Fruit fly (Drosophila melanogaster) whole organism, embryonic: ENCODE results near the gene htt.

Experiments used
- Abd-B ChIP-seq: fragments of 200-800 bp; sonication (Bioruptor generic); optimal IDR thresholded peaks from 2 replicates; lab custom pipeline; 2018; ENCODE audit warnings: missing biosample characterization, mild to moderate bottlenecking, missing genetic modification characterization, moderate library complexity
- Ada2b ChIP-seq: fragments of 200-800 bp; sonication (Bioruptor generic); IDR thresholded peaks from 2 replicates; pipeline ENCODE4 v1.3.6; 2022; ENCODE audit warnings: missing biosample characterization, missing genetic modification characterization
- Bgb ChIP-seq: fragments of 200-800 bp; sonication (Bioruptor generic); IDR thresholded peaks from 2 replicates; pipeline ENCODE4 v1.3.6; 2022; ENCODE audit warnings: missing biosample characterization, missing genetic modification characterization; ENCODE audit not compliant: partially characterized antibody
- CG10431 ChIP-seq: fragments of 200-800 bp; sonication (Bioruptor generic); optimal IDR thresholded peaks from 3 replicates; lab custom pipeline; 2018; ENCODE audit warnings: missing biosample characterization, mild to moderate bottlenecking, missing genetic modification characterization
- CG11085 ChIP-seq: fragments of 200-800 bp; sonication (Bioruptor generic); IDR thresholded peaks from 2 replicates; pipeline ENCODE4 v1.3.6; 2022; ENCODE audit warnings: missing biosample characterization, missing genetic modification characterization
- CG12071 ChIP-seq: fragments of 200-800 bp; sonication (Bioruptor generic); optimal IDR thresholded peaks from 3 replicates; lab custom pipeline; 2018; ENCODE audit warnings: missing biosample characterization, mild to moderate bottlenecking, missing genetic modification characterization
- CG1233 ChIP-seq: fragments of 200-800 bp; sonication (Bioruptor generic); optimal IDR thresholded peaks from 4 replicates; lab custom pipeline; 2018; ENCODE audit warnings: missing biosample characterization, mild to moderate bottlenecking, missing genetic modification characterization
- CG12744 ChIP-seq: fragments of 200-800 bp; sonication (Bioruptor generic); optimal IDR thresholded peaks from 2 replicates; lab custom pipeline; 2016; ENCODE audit warnings: missing biosample characterization, missing genetic modification characterization
- CG13287 ChIP-seq: fragments of 200-800 bp; sonication (Bioruptor generic); IDR thresholded peaks from 2 replicates; pipeline ENCODE4 v1.3.6; 2022; ENCODE audit warnings: missing biosample characterization, missing genetic modification characterization; ENCODE audit not compliant: partially characterized antibody
- CG14441 ChIP-seq: fragments of 200-800 bp; sonication (Bioruptor generic); IDR thresholded peaks from 2 replicates; pipeline ENCODE4 v1.3.6; 2022; ENCODE audit warnings: missing biosample characterization, missing genetic modification characterization
- CG14710 ChIP-seq: fragments of 200-800 bp; sonication (Bioruptor generic); optimal IDR thresholded peaks from 3 replicates; lab custom pipeline; 2019; ENCODE audit warnings: missing biosample characterization, mild to moderate bottlenecking, missing genetic modification characterization, moderate library complexity
- CG17612 ChIP-seq: fragments of 200-800 bp; sonication (Bioruptor generic); IDR thresholded peaks from 2 replicates; pipeline ENCODE4 v1.3.6; 2022; ENCODE audit warnings: missing biosample characterization, missing genetic modification characterization
- CG18476 ChIP-seq: fragments of 200-800 bp; sonication (Bioruptor generic); optimal IDR thresholded peaks from 2 replicates; lab custom pipeline; 2016; ENCODE audit warnings: missing biosample characterization, mild to moderate bottlenecking, missing genetic modification characterization
- CG18599 ChIP-seq: fragments of 200-800 bp; sonication (Bioruptor generic); optimal IDR thresholded peaks from 3 replicates; lab custom pipeline; 2017; ENCODE audit warnings: missing biosample characterization, missing genetic modification characterization, mild to moderate bottlenecking, moderate library complexity, missing genetic modification reagents
- CG18619 ChIP-seq: fragments of 200-800 bp; sonication (Bioruptor generic); optimal IDR thresholded peaks from 3 replicates; lab custom pipeline; 2017; ENCODE audit warnings: missing biosample characterization, mild to moderate bottlenecking, missing genetic modification characterization
- CG2875 ChIP-seq: fragments of 200-800 bp; sonication (Bioruptor generic); optimal IDR thresholded peaks from 2 replicates; lab custom pipeline; 2017; ENCODE audit warnings: missing biosample characterization, mild to moderate bottlenecking, missing genetic modification characterization, missing genetic modification reagents
- CG33557 ChIP-seq: fragments of 200-800 bp; sonication (Bioruptor generic); optimal IDR thresholded peaks from 2 replicates; lab custom pipeline; 2019; ENCODE audit warnings: missing biosample characterization, mild to moderate bottlenecking, missing genetic modification characterization, moderate library complexity
- CG4328 ChIP-seq: fragments of 200-800 bp; sonication (Bioruptor generic); optimal IDR thresholded peaks from 3 replicates; lab custom pipeline; 2017; ENCODE audit warnings: missing biosample characterization, missing genetic modification reagents, missing genetic modification characterization
- CG5953 ChIP-seq: fragments of 200-800 bp; sonication (Bioruptor generic); IDR thresholded peaks from 2 replicates; pipeline ENCODE4 v1.3.6; 2022; ENCODE audit warnings: missing biosample characterization, missing genetic modification characterization
- CG6254 ChIP-seq: fragments of 200-800 bp; sonication (Bioruptor generic); optimal IDR thresholded peaks from 3 replicates; lab custom pipeline; 2017; ENCODE audit warnings: mild to moderate bottlenecking, missing biosample characterization, missing genetic modification reagents, missing genetic modification characterization
- CG6272 ChIP-seq: fragments of 200-800 bp; sonication (Bioruptor generic); IDR thresholded peaks from 2 replicates; pipeline ENCODE4 v1.3.6; 2022; ENCODE audit warnings: missing biosample characterization, missing genetic modification characterization
- CG6765 ChIP-seq: fragments of 200-800 bp; sonication (Bioruptor generic); optimal IDR thresholded peaks from 3 replicates; lab custom pipeline; 2017; ENCODE audit warnings: missing biosample characterization, mild to moderate bottlenecking, missing genetic modification characterization
- CG6791 ChIP-seq: fragments of 200-800 bp; sonication (Bioruptor generic); IDR thresholded peaks from 3 replicates; pipeline ENCODE4 v1.3.6; 2022; ENCODE audit warnings: missing biosample characterization, missing genetic modification characterization; ENCODE audit not compliant: partially characterized antibody
- CG7786 ChIP-seq: fragments of 200-800 bp; sonication (Bioruptor generic); optimal IDR thresholded peaks from 2 replicates; lab custom pipeline; 2016; ENCODE audit warnings: missing biosample characterization, missing genetic modification characterization
- CG7839 ChIP-seq: fragments of 200-800 bp; sonication (Bioruptor generic); optimal IDR thresholded peaks from 3 replicates; lab custom pipeline; 2018; ENCODE audit warnings: missing biosample characterization, mild to moderate bottlenecking, missing genetic modification characterization, moderate library complexity
- CG7928 ChIP-seq: fragments of 200-800 bp; sonication (Bioruptor generic); optimal IDR thresholded peaks from 2 replicates; lab custom pipeline; 2017; ENCODE audit warnings: missing biosample characterization, mild to moderate bottlenecking, missing genetic modification characterization
- Dref ChIP-seq: fragments of 200-800 bp; sonication (Bioruptor generic); IDR thresholded peaks from 2 replicates; pipeline ENCODE4 v1.3.6; 2022; ENCODE audit warnings: missing biosample characterization, missing genetic modification characterization
- Ets65A ChIP-seq: fragments of 200-800 bp; sonication (Bioruptor generic); peaks from one replicate; lab custom pipeline; 2016; ENCODE audit warnings: missing biosample characterization, missing genetic modification characterization
- HLH54F ChIP-seq: fragments of 200-800 bp; sonication (Bioruptor generic); optimal IDR thresholded peaks from 3 replicates; lab custom pipeline; 2016; ENCODE audit warnings: missing biosample characterization, missing genetic modification characterization
- Med ChIP-seq: fragments of 200-800 bp; sonication (Bioruptor generic); peaks from one replicate; lab custom pipeline; 2016; ENCODE audit warnings: missing biosample characterization, missing genetic modification characterization, mild to moderate bottlenecking, inconsistent platforms, moderate library complexity
- NK7.1 ChIP-seq: fragments of 200-800 bp; sonication (Bioruptor generic); optimal IDR thresholded peaks from 3 replicates; lab custom pipeline; 2016; ENCODE audit warnings: missing biosample characterization, missing genetic modification characterization
- Pdp1 ChIP-seq, 2 experiments: fragments of 200-800 bp; sonication (Bioruptor generic); optimal IDR thresholded peaks; 3 replicates each; lab custom pipeline; 2016; ENCODE audit warnings: missing biosample characterization in 2 of 2, missing genetic modification characterization in 2 of 2, mild to moderate bottlenecking in 1 of 2, moderate library complexity in 1 of 2
- Sin3A ChIP-seq: fragments of >200 bp; optimal IDR thresholded peaks from 2 replicates; lab custom pipeline; 2018
- crc ChIP-seq: fragments of 200-800 bp; sonication (Bioruptor generic); optimal IDR thresholded peaks from 2 replicates; lab custom pipeline; 2016; ENCODE audit warnings: missing biosample characterization, missing genetic modification characterization
- fd102C ChIP-seq: fragments of 200-800 bp; sonication (Bioruptor generic); optimal IDR thresholded peaks from 2 replicates; lab custom pipeline; 2018; ENCODE audit warnings: missing biosample characterization, mild to moderate bottlenecking, missing genetic modification characterization, moderate library complexity
- fu2 ChIP-seq: fragments of 200-800 bp; sonication (Bioruptor generic); optimal IDR thresholded peaks from 2 replicates; lab custom pipeline; 2016; ENCODE audit warnings: missing biosample characterization, missing genetic modification characterization
- gcm ChIP-seq: fragments of 200-800 bp; sonication (Bioruptor generic); optimal IDR thresholded peaks from 2 replicates; lab custom pipeline; 2019; ENCODE audit warnings: missing biosample characterization, mild to moderate bottlenecking, missing genetic modification characterization, moderate library complexity
- gfzf ChIP-seq: fragments of 200-800 bp; sonication (Bioruptor generic); optimal IDR thresholded peaks from 2 replicates; lab custom pipeline; 2016; ENCODE audit warnings: missing biosample characterization, mild to moderate bottlenecking, missing genetic modification characterization, moderate library complexity
- h ChIP-seq: fragments of >200 bp; optimal IDR thresholded peaks from 2 replicates; lab custom pipeline; 2017
- hbn ChIP-seq: fragments of 200-800 bp; sonication (Bioruptor generic); IDR thresholded peaks from 2 replicates; pipeline ENCODE4 v1.3.6; 2022; ENCODE audit warnings: missing biosample characterization, missing genetic modification characterization; ENCODE audit not compliant: partially characterized antibody
- jumu ChIP-seq: fragments of 200-800 bp; sonication (Bioruptor generic); optimal IDR thresholded peaks from 3 replicates; lab custom pipeline; 2016; ENCODE audit warnings: missing biosample characterization, missing genetic modification characterization
- lbe ChIP-seq: fragments of 200-800 bp; sonication (Bioruptor generic); optimal IDR thresholded peaks from 2 replicates; lab custom pipeline; 2016; ENCODE audit warnings: missing biosample characterization, mild to moderate bottlenecking, missing genetic modification characterization
- prd ChIP-seq, 3 experiments: fragments of >200 bp in 2 of 3; fragments of 200-800 bp in 1 of 3; sonication (Bioruptor generic) in 1 of 3; optimal IDR thresholded peaks in 2 of 3; IDR thresholded peaks in 1 of 3; 2 replicates in 2 of 3; 3 replicates in 1 of 3; pipeline versions ENCODE4 v1.3.6 to Lab custom; 2017 to 2022; ENCODE audit warnings: missing biosample characterization in 1 of 3, missing genetic modification characterization in 1 of 3
- pros ChIP-seq: fragments of 200-800 bp; sonication (Bioruptor generic); optimal IDR thresholded peaks from 3 replicates; lab custom pipeline; 2019; ENCODE audit warnings: missing biosample characterization, mild to moderate bottlenecking, missing genetic modification characterization, moderate library complexity
- pzg ChIP-seq: fragments of 200-800 bp; sonication (Bioruptor generic); optimal IDR thresholded peaks from 3 replicates; lab custom pipeline; 2018; ENCODE audit warnings: missing biosample characterization, mild to moderate bottlenecking, missing genetic modification characterization, moderate library complexity
- sna ChIP-seq: fragments of 200-800 bp; sonication (Bioruptor generic); IDR thresholded peaks from 2 replicates; pipeline ENCODE4 v1.3.6; 2022; ENCODE audit warnings: missing biosample characterization, missing genetic modification characterization; ENCODE audit not compliant: partially characterized antibody
- tin ChIP-seq: fragments of 200-800 bp; sonication (Bioruptor generic); optimal IDR thresholded peaks from 3 replicates; lab custom pipeline; 2016; ENCODE audit warnings: missing biosample characterization, missing genetic modification characterization
- trem ChIP-seq: fragments of 200-800 bp; optimal IDR thresholded peaks from 3 replicates; lab custom pipeline; 2019; ENCODE audit warnings: missing biosample characterization, mild to moderate bottlenecking, missing genetic modification characterization, moderate library complexity
- tx ChIP-seq: fragments of 200-800 bp; sonication (Bioruptor generic); optimal IDR thresholded peaks from 2 replicates; lab custom pipeline; 2016; ENCODE audit warnings: missing biosample characterization, missing genetic modification characterization
- z ChIP-seq: fragments of 200-800 bp; sonication (Bioruptor generic); IDR thresholded peaks from 3 replicates; pipeline ENCODE4 v1.3.6; 2022; ENCODE audit warnings: missing biosample characterization, missing genetic modification characterization

htt gene

dm6 chr3R:28672134-28672533 is 23.9 kb upstream of the htt start (continued):
- peak; percentile 98 for TF ChIP-seq Ets65A (GFP tag; lab: Kevin White, UChicago)
- TF ChIP-seq CG6272 = peak; percentile 63
- TF ChIP-seq gfzf = peak; percentile 44
- TF ChIP-seq z (GFP tag; lab: Robert Waterston, UW) = no peak; the same call in 2 of the 3 replicates
- no peak for TF ChIP-seq CG10431 (GFP tag; lab: Kevin White, UChicago)
- peak; percentile 75 for TF ChIP-seq tx
- TF ChIP-seq gcm (GFP tag; lab: Kevin White, UChicago) = no peak
- TF ChIP-seq prd (optimal IDR thresholded peaks at IDR 0.05; lab: Kevin White, UChicago) = no peak
- TF ChIP-seq prd (GFP tag; IDR thresholded peaks at IDR 0.05; lab: Robert Waterston, UW) = peak; percentile 84
- TF ChIP-seq CG33557 (GFP tag; lab: Kevin White, UChicago) = no peak
- peak; percentile 35 for TF ChIP-seq CG6765 (GFP tag; lab: Kevin White, UChicago)
- TF ChIP-seq NK7.1 (GFP tag; lab: Kevin White, UChicago) = peak; percentile 86
- peak; percentile 61 for TF ChIP-seq Bgb (GFP tag; lab: Robert Waterston, UW)
- peak; percentile 84 for TF ChIP-seq jumu
- no peak for TF ChIP-seq lbe (GFP tag; lab: Kevin White, UChicago)
- peak; percentile 73 for TF ChIP-seq HLH54F
- TF ChIP-seq pros (GFP tag; lab: Kevin White, UChicago) = no peak
- peak; percentile 67 for TF ChIP-seq CG7786 (GFP tag; lab: Kevin White, UChicago)
- peak; percentile 78 for TF ChIP-seq CG12071 (GFP tag; lab: Kevin White, UChicago)
- TF ChIP-seq CG7928 (GFP tag; lab: Kevin White, UChicago) = peak; percentile 33
- TF ChIP-seq CG6791 = no peak; the same call in 2 of the 3 replicates
- peak; percentile 99 for TF ChIP-seq Med (GFP tag; lab: Kevin White, UChicago)
- no peak for TF ChIP-seq h
- TF ChIP-seq Pdp1 (GFP tag; optimal IDR thresholded peaks at IDR 0.05; lab: Kevin White, UChicago) = peak in 1 of 2 experiments; percentile 90
- TF ChIP-seq CG17612 (GFP tag; lab: Robert Waterston, UW) = peak; percentile 25; the same call in 1 of the 2 replicates
- TF ChIP-seq CG1233 = peak; percentile 84
- TF ChIP-seq CG13287 = no peak
- no peak for TF ChIP-seq CG14710
- TF ChIP-seq CG2875 (GFP tag; lab: Kevin White, UChicago) = peak; percentile 77
- TF ChIP-seq Abd-B = peak; percentile 65
- peak; percentile 93 for TF ChIP-seq tin (GFP tag; lab: Kevin White, UChicago)
- peak; percentile 72 for TF ChIP-seq CG18619 (GFP tag; lab: Kevin White, UChicago)
- TF ChIP-seq sna (GFP tag; lab: Robert Waterston, UW) = no peak
- TF ChIP-seq CG18599 (GFP tag; lab: Kevin White, UChicago) = peak; percentile 47
- peak; percentile 82 for TF ChIP-seq CG14441 (GFP tag; lab: Robert Waterston, UW)
- TF ChIP-seq CG5953 (GFP tag; lab: Robert Waterston, UW) = peak; percentile 72
- TF ChIP-seq CG18476 = peak; percentile 52
- TF ChIP-seq trem = peak; percentile 76
- TF ChIP-seq fu2 (GFP tag; lab: Kevin White, UChicago) = peak; percentile 67
- peak; percentile 39 for TF ChIP-seq Dref
- peak; percentile 53 for TF ChIP-seq CG4328 (GFP tag; lab: Kevin White, UChicago)
- peak; percentile 71 for TF ChIP-seq Ada2b (GFP tag; lab: Robert Waterston, UW)
- no peak for TF ChIP-seq hbn (GFP tag; lab: Robert Waterston, UW)
- peak; percentile 78 for TF ChIP-seq fd102C
- TF ChIP-seq pzg (GFP tag; lab: Kevin White, UChicago) = peak; percentile 57
- TF ChIP-seq CG11085 (GFP tag; lab: Robert Waterston, UW) = peak; percentile 79
- TF ChIP-seq CG12744 (GFP tag; lab: Kevin White, UChicago) = peak; percentile 81
- TF ChIP-seq crc (GFP tag; lab: Kevin White, UChicago) = peak; percentile 18
- TF ChIP-seq CG7839 = peak; percentile 87
- peak; percentile 57 for TF ChIP-seq CG6254 (GFP tag; lab: Kevin White, UChicago)
- no peak for TF ChIP-seq Sin3A (lab: Kevin White, UChicago)
